Worm (Caenorhabditis elegans) whole organism, L2 larva: ENCODE results near the gene best-5.

Experiments used
- ama-1 ChIP-seq: fragments of 150-350 bp; optimal IDR thresholded peaks from 2 replicates; lab custom pipeline; 2018; ENCODE audit warnings: inconsistent platforms
- elt-3 ChIP-seq: sonication (generic microtip); optimal IDR thresholded peaks from 2 replicates; lab custom pipeline; 2017; ENCODE audit warnings: missing biosample characterization, missing genetic modification characterization
- lsy-2 ChIP-seq, 2 experiments: fragments of 150-350 bp in 1 of 2; sonication (generic microtip) in 1 of 2; optimal IDR thresholded peaks; 2 replicates each; lab custom pipeline; 2014 to 2017; ENCODE audit warnings: missing biosample characterization in 2 of 2, missing genetic modification characterization in 2 of 2
- skn-1 ChIP-seq: sonication (generic microtip); optimal IDR thresholded peaks from 2 replicates; lab custom pipeline; 2017; ENCODE audit warnings: missing biosample characterization, missing genetic modification characterization
- snpc-4 ChIP-seq: fragments of 150-350 bp; optimal IDR thresholded peaks from 2 replicates; lab custom pipeline; 2014; ENCODE audit warnings: missing biosample characterization, missing genetic modification characterization
- unc-39 ChIP-seq: fragments of 150-350 bp; optimal IDR thresholded peaks from 2 replicates; lab custom pipeline; 2014; ENCODE audit warnings: missing biosample characterization, missing genetic modification characterization
- unc-55 ChIP-seq: fragments of 150-350 bp; sonication (generic microtip); optimal IDR thresholded peaks from 3 replicates; lab custom pipeline; 2014; ENCODE audit warnings: missing biosample characterization, missing genetic modification reagents, missing genetic modification characterization
- ztf-11 ChIP-seq: sonication (generic microtip); optimal IDR thresholded peaks from 2 replicates; lab custom pipeline; 2017; ENCODE audit warnings: missing biosample characterization, missing genetic modification characterization

- TF ChIP-seq lsy-2 (tag; optimal IDR thresholded peaks at IDR 0.05; lab: Kevin White, UChicago) (peak; percentile 26 to 54), ztf-11 (tag; lab: Kevin White, UChicago) (no peak), unc-55 (GFP tag; lab: Kevin White, UChicago) (peak; percentile 54), snpc-4 (tag; lab: Kevin White, UChicago) (peak; percentile 52), skn-1 (tag; lab: Kevin White, UChicago) (peak; percentile 18), elt-3 (tag; lab: Kevin White, UChicago) (no peak), unc-39 (tag; lab: Kevin White, UChicago) (no peak), ama-1 (no peak)
Measured at ce11 chrIII:9667591-9668265, 22.3 kb downstream of the best-5 start, which contains the start of gene C07A9.9.
